Worm (Caenorhabditis elegans): ENCODE measurements around the gene F39G3.5.

DNA sequence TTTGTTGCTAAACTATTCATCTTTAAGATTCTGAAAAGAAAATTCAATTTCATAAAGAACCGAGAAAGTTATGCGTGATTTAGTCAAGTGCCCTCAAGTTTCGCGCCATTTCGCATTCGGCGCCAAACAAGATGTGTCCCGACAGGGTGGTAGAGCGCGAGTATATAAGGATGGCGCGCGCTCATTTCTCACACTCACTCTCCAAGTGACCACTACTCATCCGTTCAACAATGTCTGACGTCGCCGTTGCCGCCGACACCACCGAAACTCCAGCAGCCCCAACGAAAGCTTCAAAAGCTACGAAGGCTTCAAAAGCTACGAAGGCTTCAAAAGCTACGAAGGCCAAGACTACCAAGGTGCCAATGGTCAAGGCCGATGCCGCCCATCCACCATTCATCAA is 31.7 kb downstream of the F39G3.5 start, which contains the start of gene hil-4:
- TF ChIP-seq him-1 (tag; optimal IDR thresholded peaks at IDR 0.05) (no peak), dao-5 (tag; optimal IDR thresholded peaks at IDR 0.05) (no peak), W03F9.2 (tag; optimal IDR thresholded peaks at IDR 0.05) (no peak)
